Worm (Caenorhabditis elegans): ENCODE results near the gene gtf-2H3.

The gtf-2H3 gene

DNA sequence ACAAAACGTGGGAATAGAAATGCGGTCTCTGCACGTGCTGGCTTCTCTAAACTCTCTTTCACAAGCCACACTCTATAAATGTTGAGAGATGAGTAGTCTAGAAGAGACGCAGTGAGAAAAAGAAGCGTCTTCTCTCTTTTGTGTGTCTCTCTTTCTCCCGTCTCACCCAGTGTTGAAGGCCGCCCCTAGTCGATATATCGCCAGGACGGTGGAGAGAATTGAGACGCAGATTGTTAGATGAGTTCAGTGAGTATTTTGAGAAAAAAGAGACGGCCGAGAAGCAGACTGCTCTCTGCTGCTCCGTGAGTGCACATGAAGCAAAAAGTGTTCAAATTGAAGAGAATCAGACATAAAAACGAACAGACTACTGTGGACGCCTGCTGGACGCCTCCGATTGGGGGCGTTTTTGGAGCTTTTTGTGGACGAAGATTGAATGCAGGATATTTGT is 23.4 kb downstream of the gtf-2H3 start (continued):
- TF ChIP-seq ceh-22 (tag; optimal IDR thresholded peaks at IDR 0.05) (no peak), ceh-9 (tag; optimal IDR thresholded peaks at IDR 0.05) (no peak), pha-2 (tag; optimal IDR thresholded peaks at IDR 0.05) (no peak), pat-9 (tag; optimal IDR thresholded peaks at IDR 0.05) (no peak), fkh-10 (GFP tag; optimal IDR thresholded peaks at IDR 0.05) (no peak), C38D4.7 (GFP tag; optimal IDR thresholded peaks at IDR 0.05) (no peak), hlh-6 (tag; optimal IDR thresholded peaks at IDR 0.05) (no peak), pqm-1 (tag; optimal IDR thresholded peaks at IDR 0.05) (no peak), unc-55 (GFP tag; optimal IDR thresholded peaks at IDR 0.05) (peak; percentile 93), lin-11 (tag; optimal IDR thresholded peaks at IDR 0.05) (no peak), sox-2 (GFP tag; IDR thresholded peaks at IDR 0.05) (no peak; the same call in 1 of the 2 replicates), elt-4 (tag; optimal IDR thresholded peaks at IDR 0.05) (no peak), ref-2 (tag; optimal IDR thresholded peaks at IDR 0.05) (peak; percentile 85), K02D7.2 (tag; optimal IDR thresholded peaks at IDR 0.05) (no peak), hlh-30 (tag; optimal IDR thresholded peaks at IDR 0.05; ENCODE audit: insufficient read depth) (peak; percentile 90), K09A11.1 (tag; optimal IDR thresholded peaks at IDR 0.05; ENCODE audit: insufficient read depth) (peak; percentile 59), ceh-31 (tag; optimal IDR thresholded peaks at IDR 0.05) (peak; percentile 92), ceh-48 (tag; optimal IDR thresholded peaks at IDR 0.05) (peak; percentile 80), ceh-19 (GFP tag; optimal IDR thresholded peaks at IDR 0.05) (peak; percentile 26), madf-2 (tag; optimal IDR thresholded peaks at IDR 0.05) (no peak), mec-3 (tag; optimal IDR thresholded peaks at IDR 0.05; ENCODE audit: borderline replicate concordance) (no peak), syd-9 (tag; optimal IDR thresholded peaks at IDR 0.05) (no peak), npax-4 (tag; optimal IDR thresholded peaks at IDR 0.05) (no peak), unc-42 (tag; optimal IDR thresholded peaks at IDR 0.05) (peak; percentile 64), fkh-6 (tag; optimal IDR thresholded peaks at IDR 0.05) (no peak), nhr-11 (tag; optimal IDR thresholded peaks at IDR 0.05) (no peak), tbx-7 (tag; optimal IDR thresholded peaks at IDR 0.05) (no peak), T23F11.4 (GFP tag; optimal IDR thresholded peaks at IDR 0.05) (no peak), hlh-13 (GFP tag; optimal IDR thresholded peaks at IDR 0.05) (no peak), ttx-3 (tag; optimal IDR thresholded peaks at IDR 0.05) (no peak), fax-1 (tag; optimal IDR thresholded peaks at IDR 0.05) (no peak), ceh-34 (tag; optimal IDR thresholded peaks at IDR 0.05) (peak; percentile 86), ceh-24 (tag; optimal IDR thresholded peaks at IDR 0.05) (no peak), sox-4 (tag; optimal IDR thresholded peaks at IDR 0.05) (no peak), ztf-16 (tag; optimal IDR thresholded peaks at IDR 0.05) (peak; percentile 18), F13H6.1 (tag; optimal IDR thresholded peaks at IDR 0.05) (peak; percentile 44), elt-2 (tag; optimal IDR thresholded peaks at IDR 0.05) (peak; percentile 39), gmeb-2 (tag; optimal IDR thresholded peaks at IDR 0.05) (no peak), ceh-45 (GFP tag; IDR thresholded peaks at IDR 0.05) (no peak), ceh-14 (tag; optimal IDR thresholded peaks at IDR 0.05) (no peak), ceh-30 (tag; optimal IDR thresholded peaks at IDR 0.05) (no peak), nfya-1 (tag; optimal IDR thresholded peaks at IDR 0.05) (peak; percentile 98), sdc-2 (tag; optimal IDR thresholded peaks at IDR 0.05) (peak; percentile 46), ahr-1 (tag; optimal IDR thresholded peaks at IDR 0.05) (no peak), pag-3 (tag; optimal IDR thresholded peaks at IDR 0.05; ENCODE audit: borderline replicate concordance) (no peak), nhr-232 (tag; optimal IDR thresholded peaks at IDR 0.05) (no peak), dmd-4 (tag; optimal IDR thresholded peaks at IDR 0.05; ENCODE audit: borderline replicate concordance) (no peak)

Measured in whole organism, late embryonic.